Fruit fly (Drosophila melanogaster): Measurements from ENCODE around the gene CG1958.

CG1958 gene

dm6 chrX:7293133-7293873 lies 26.6 kb downstream of the CG1958 start:
- peak; percentile 68 for TF ChIP-seq tj (GFP tag; optimal IDR thresholded peaks at IDR 0.05)
- peak; percentile 81 for TF ChIP-seq CG14711 (tag; optimal IDR thresholded peaks at IDR 0.05)
- TF ChIP-seq ovo (GFP tag; optimal IDR thresholded peaks at IDR 0.05): peak; percentile 42
- TF ChIP-seq CG7101 (tag; optimal IDR thresholded peaks at IDR 0.05): peak; percentile 90
- peak; percentile 88 for TF ChIP-seq CG11617 (GFP tag; optimal IDR thresholded peaks at IDR 0.05)
- TF ChIP-seq CG1620 (GFP tag; optimal IDR thresholded peaks at IDR 0.05): peak; percentile 85
- TF ChIP-seq Crg-1 (GFP tag; optimal IDR thresholded peaks at IDR 0.05): peak; percentile 83
- TF ChIP-seq toe (GFP tag; optimal IDR thresholded peaks at IDR 0.05): peak; percentile 79
- peak; percentile 91 for TF ChIP-seq CG12768 (GFP tag; optimal IDR thresholded peaks at IDR 0.05)
- TF ChIP-seq cnc (optimal IDR thresholded peaks at IDR 0.05): no peak
- TF ChIP-seq Clk (GFP tag; optimal IDR thresholded peaks at IDR 0.05): peak; percentile 74
- TF ChIP-seq Hr96 (GFP tag; optimal IDR thresholded peaks at IDR 0.05): peak; percentile 83
- TF ChIP-seq bab1 (GFP tag; optimal IDR thresholded peaks at IDR 0.05): peak; percentile 85
- TF ChIP-seq cic (GFP tag; optimal IDR thresholded peaks at IDR 0.05): peak; percentile 54
- peak; percentile 69 for TF ChIP-seq Mnt (GFP tag; optimal IDR thresholded peaks at IDR 0.05)
- peak; percentile 74 for TF ChIP-seq CG7045 (GFP tag; optimal IDR thresholded peaks at IDR 0.05)
- TF ChIP-seq pad (GFP tag; optimal IDR thresholded peaks at IDR 0.05): peak; percentile 81
- TF ChIP-seq CG5204 (GFP tag; optimal IDR thresholded peaks at IDR 0.05): peak; percentile 76
- TF ChIP-seq CG33017 (tag; optimal IDR thresholded peaks at IDR 0.05): peak; percentile 66
- peak; percentile 51 for TF ChIP-seq kay (GFP tag; ENCODE audit: borderline replicate concordance)

dm6 chrX:7293874-7294559 lies 27.3 kb downstream of the CG1958 start:
- peak; percentile 90 for TF ChIP-seq CG14711 (tag; optimal IDR thresholded peaks at IDR 0.05)
- TF ChIP-seq kay (GFP tag; ENCODE audit: borderline replicate concordance): no peak
- peak; percentile 93 for TF ChIP-seq CG12768 (GFP tag; optimal IDR thresholded peaks at IDR 0.05)
- peak; percentile 86 for TF ChIP-seq CG11617 (GFP tag; optimal IDR thresholded peaks at IDR 0.05)
- TF ChIP-seq ovo (GFP tag; optimal IDR thresholded peaks at IDR 0.05): peak; percentile 71
- TF ChIP-seq pad (GFP tag; optimal IDR thresholded peaks at IDR 0.05): peak; percentile 83
- TF ChIP-seq CG7101 (tag; optimal IDR thresholded peaks at IDR 0.05): peak; percentile 94
- no peak for TF ChIP-seq cnc (optimal IDR thresholded peaks at IDR 0.05)
- peak; percentile 69 for TF ChIP-seq CG5204 (GFP tag; optimal IDR thresholded peaks at IDR 0.05)
- peak; percentile 92 for TF ChIP-seq CG33017 (tag; optimal IDR thresholded peaks at IDR 0.05)
- TF ChIP-seq Crg-1 (GFP tag; optimal IDR thresholded peaks at IDR 0.05): peak; percentile 78
- peak; percentile 68 for TF ChIP-seq cic (GFP tag; optimal IDR thresholded peaks at IDR 0.05)
- TF ChIP-seq tj (GFP tag; optimal IDR thresholded peaks at IDR 0.05): peak; percentile 77
- peak; percentile 93 for TF ChIP-seq bab1 (GFP tag; optimal IDR thresholded peaks at IDR 0.05)
- peak; percentile 74 for TF ChIP-seq Clk (GFP tag; optimal IDR thresholded peaks at IDR 0.05)
- TF ChIP-seq Mnt (GFP tag; optimal IDR thresholded peaks at IDR 0.05): peak; percentile 49
- TF ChIP-seq Hr96 (GFP tag; optimal IDR thresholded peaks at IDR 0.05): peak; percentile 14
- TF ChIP-seq toe (GFP tag; optimal IDR thresholded peaks at IDR 0.05): peak; percentile 72
- TF ChIP-seq CG1620 (GFP tag; optimal IDR thresholded peaks at IDR 0.05): peak; percentile 54
- peak; percentile 89 for TF ChIP-seq CG7045 (GFP tag; optimal IDR thresholded peaks at IDR 0.05)

dm6 chrX:7295973-7296372 lies 29.3 kb downstream of the CG1958 start:
- no peak for TF ChIP-seq CG12768 (GFP tag; optimal IDR thresholded peaks at IDR 0.05)
- no peak for TF ChIP-seq Clk (GFP tag; optimal IDR thresholded peaks at IDR 0.05)
- TF ChIP-seq Crg-1 (GFP tag; optimal IDR thresholded peaks at IDR 0.05): no peak
- no peak for TF ChIP-seq cic (GFP tag; optimal IDR thresholded peaks at IDR 0.05)
- TF ChIP-seq pad (GFP tag; optimal IDR thresholded peaks at IDR 0.05): no peak
- no peak for TF ChIP-seq tj (GFP tag; optimal IDR thresholded peaks at IDR 0.05)
- no peak for TF ChIP-seq CG14711 (tag; optimal IDR thresholded peaks at IDR 0.05)
- TF ChIP-seq CG1620 (GFP tag; optimal IDR thresholded peaks at IDR 0.05): no peak
- TF ChIP-seq CG33017 (tag; optimal IDR thresholded peaks at IDR 0.05): no peak
- no peak for TF ChIP-seq CG7045 (GFP tag; optimal IDR thresholded peaks at IDR 0.05)
- TF ChIP-seq bab1 (GFP tag; optimal IDR thresholded peaks at IDR 0.05): no peak
- no peak for TF ChIP-seq CG11617 (GFP tag; optimal IDR thresholded peaks at IDR 0.05)
- no peak for TF ChIP-seq kay (GFP tag; ENCODE audit: borderline replicate concordance)
- TF ChIP-seq toe (GFP tag; optimal IDR thresholded peaks at IDR 0.05): no peak
- no peak for TF ChIP-seq Mnt (GFP tag; optimal IDR thresholded peaks at IDR 0.05)
- TF ChIP-seq CG7101 (tag; optimal IDR thresholded peaks at IDR 0.05): no peak

- TF ChIP-seq CG1620 (GFP tag; optimal IDR thresholded peaks at IDR 0.05) (no peak), kay (GFP tag; ENCODE audit: borderline replicate concordance) (no peak), Clk (GFP tag; optimal IDR thresholded peaks at IDR 0.05) (no peak), CG12768 (GFP tag; optimal IDR thresholded peaks at IDR 0.05) (no peak), CG14711 (tag; optimal IDR thresholded peaks at IDR 0.05) (no peak), bab1 (GFP tag; optimal IDR thresholded peaks at IDR 0.05) (no peak), toe (GFP tag; optimal IDR thresholded peaks at IDR 0.05) (no peak), cic (GFP tag; optimal IDR thresholded peaks at IDR 0.05) (no peak), CG11617 (GFP tag; optimal IDR thresholded peaks at IDR 0.05) (no peak), CG33017 (tag; optimal IDR thresholded peaks at IDR 0.05) (no peak), CG5204 (GFP tag; optimal IDR thresholded peaks at IDR 0.05) (no peak), pad (GFP tag; optimal IDR thresholded peaks at IDR 0.05) (no peak), CG7045 (GFP tag; optimal IDR thresholded peaks at IDR 0.05) (no peak), Hr96 (GFP tag; optimal IDR thresholded peaks at IDR 0.05) (no peak)
Observed at dm6 chrX:7296721-7297227, 30.1 kb downstream of the CG1958 start.

dm6 chrX:7298323-7298722 lies 31.6 kb downstream of the CG1958 start:
- TF ChIP-seq Hr96 (GFP tag; optimal IDR thresholded peaks at IDR 0.05): no peak
- TF ChIP-seq pad (GFP tag; optimal IDR thresholded peaks at IDR 0.05): peak; percentile 83
- peak; percentile 97 for TF ChIP-seq tj (GFP tag; optimal IDR thresholded peaks at IDR 0.05)
